Fruit fly (Drosophila melanogaster): Measurements from ENCODE around the gene CG13309.

dm6 chr3L:8780723-8781296, 29.4 kb upstream of the CG13309 start:
- TF ChIP-seq fru (GFP tag; optimal IDR thresholded peaks at IDR 0.05): no peak
- TF ChIP-seq brk (GFP tag; optimal IDR thresholded peaks at IDR 0.05): no peak
- no peak for TF ChIP-seq lola (GFP tag; optimal IDR thresholded peaks at IDR 0.05)
- no peak for TF ChIP-seq tai (GFP tag; optimal IDR thresholded peaks at IDR 0.05)
- TF ChIP-seq psq (GFP tag; optimal IDR thresholded peaks at IDR 0.05): no peak
- TF ChIP-seq pan (optimal IDR thresholded peaks at IDR 0.05): no peak
- no peak for TF ChIP-seq br (GFP tag; optimal IDR thresholded peaks at IDR 0.05)
- no peak for TF ChIP-seq Hr78 (GFP tag; optimal IDR thresholded peaks at IDR 0.05)
- no peak for TF ChIP-seq Sp1 (GFP tag; optimal IDR thresholded peaks at IDR 0.05)
